Fruit fly (Drosophila melanogaster) whole organism, embryonic: Measurements from ENCODE around the gene Sur-8.

Experiments used
- Aef1 ChIP-seq: fragments of 200-800 bp; sonication (Bioruptor generic); IDR thresholded peaks from 3 replicates; pipeline ENCODE4 v1.3.6; 2022; ENCODE audit warnings: missing biosample characterization, missing genetic modification characterization
- Atf-2 ChIP-seq: fragments of 200-800 bp; sonication (Bioruptor generic); optimal IDR thresholded peaks from 2 replicates; lab custom pipeline; 2016; ENCODE audit warnings: missing biosample characterization, missing genetic modification characterization
- CG11093 ChIP-seq: fragments of 200-800 bp; sonication (Bioruptor generic); IDR thresholded peaks from 3 replicates; pipeline ENCODE4 v1.3.6; 2022; ENCODE audit warnings: missing biosample characterization, missing genetic modification characterization
- CG11695 ChIP-seq: fragments of 200-800 bp; sonication (Bioruptor generic); IDR thresholded peaks from 3 replicates; pipeline ENCODE4 v1.3.6; 2022; ENCODE audit warnings: missing biosample characterization, missing genetic modification characterization
- CG11723 ChIP-seq: fragments of 200-800 bp; sonication (Bioruptor generic); optimal IDR thresholded peaks from 2 replicates; lab custom pipeline; 2017; ENCODE audit warnings: missing biosample characterization, mild to moderate bottlenecking, missing genetic modification characterization
- CG12391 ChIP-seq: fragments of 200-800 bp; sonication (Bioruptor generic); optimal IDR thresholded peaks from 3 replicates; lab custom pipeline; 2018; ENCODE audit warnings: missing biosample characterization, mild to moderate bottlenecking, missing genetic modification characterization, moderate library complexity
- CG12744 ChIP-seq: fragments of 200-800 bp; sonication (Bioruptor generic); optimal IDR thresholded peaks from 2 replicates; lab custom pipeline; 2016; ENCODE audit warnings: missing biosample characterization, missing genetic modification characterization
- CG15073 ChIP-seq: fragments of 200-800 bp; sonication (Bioruptor generic); optimal IDR thresholded peaks from 2 replicates; lab custom pipeline; 2016; ENCODE audit warnings: missing biosample characterization, missing genetic modification characterization
- CG1603 ChIP-seq: fragments of 200-800 bp; sonication (Bioruptor generic); optimal IDR thresholded peaks from 2 replicates; lab custom pipeline; 2019; ENCODE audit warnings: missing biosample characterization, mild to moderate bottlenecking, missing genetic modification characterization, moderate library complexity
- CG1647 ChIP-seq: fragments of 200-800 bp; sonication (Bioruptor generic); optimal IDR thresholded peaks from 3 replicates; lab custom pipeline; 2016; ENCODE audit warnings: missing biosample characterization, missing genetic modification characterization
- CG17912 ChIP-seq: fragments of 200-800 bp; sonication (Bioruptor generic); optimal IDR thresholded peaks from 2 replicates; lab custom pipeline; 2018; ENCODE audit warnings: missing biosample characterization, mild to moderate bottlenecking, missing genetic modification characterization
- CG1832 ChIP-seq: fragments of 200-800 bp; sonication (Bioruptor generic); optimal IDR thresholded peaks from 2 replicates; lab custom pipeline; 2017; ENCODE audit warnings: missing biosample characterization, mild to moderate bottlenecking, missing genetic modification characterization, inconsistent platforms
- CG2889 ChIP-seq: fragments of 200-800 bp; sonication (Bioruptor generic); IDR thresholded peaks from 3 replicates; pipeline ENCODE4 v1.3.6; 2022; ENCODE audit warnings: missing biosample characterization, missing genetic modification characterization
- CG31441 ChIP-seq: fragments of 200-800 bp; sonication (Bioruptor generic); IDR thresholded peaks from 2 replicates; pipeline ENCODE4 v1.3.6; 2022; ENCODE audit warnings: missing biosample characterization, missing genetic modification characterization
- CG3726 ChIP-seq: fragments of 200-800 bp; sonication (Bioruptor generic); IDR thresholded peaks from 3 replicates; pipeline ENCODE4, ENCODE4 v1.3.6; 2022; ENCODE audit warnings: missing biosample characterization, missing genetic modification characterization
- CG3995 ChIP-seq: fragments of 200-800 bp; sonication (Bioruptor generic); optimal IDR thresholded peaks from 3 replicates; lab custom pipeline; 2016; ENCODE audit warnings: missing biosample characterization, missing genetic modification characterization
- CG4360 ChIP-seq: fragments of 200-800 bp; sonication (Bioruptor generic); IDR thresholded peaks from 2 replicates; pipeline ENCODE4 v1.3.6; 2022; ENCODE audit warnings: missing biosample characterization, missing genetic modification characterization
- CG4707 ChIP-seq: fragments of 200-800 bp; sonication (Bioruptor generic); optimal IDR thresholded peaks from 2 replicates; lab custom pipeline; 2018; ENCODE audit warnings: missing biosample characterization, mild to moderate bottlenecking, missing genetic modification characterization, moderate library complexity
- CG6683 ChIP-seq: fragments of 200-800 bp; sonication (Bioruptor generic); optimal IDR thresholded peaks from 2 replicates; lab custom pipeline; 2017; ENCODE audit warnings: missing biosample characterization, mild to moderate bottlenecking, missing genetic modification characterization, missing genetic modification reagents
- CG7745 ChIP-seq: fragments of 200-800 bp; sonication (Bioruptor generic); optimal IDR thresholded peaks from 2 replicates; lab custom pipeline; 2018; ENCODE audit warnings: missing biosample characterization, mild to moderate bottlenecking, missing genetic modification characterization, moderate library complexity
- CG7786 ChIP-seq: fragments of 200-800 bp; sonication (Bioruptor generic); optimal IDR thresholded peaks from 2 replicates; lab custom pipeline; 2016; ENCODE audit warnings: missing biosample characterization, missing genetic modification characterization
- CG7987 ChIP-seq: fragments of 200-800 bp; sonication (Bioruptor generic); optimal IDR thresholded peaks from 2 replicates; lab custom pipeline; 2018; ENCODE audit warnings: missing biosample characterization, mild to moderate bottlenecking, missing genetic modification characterization, moderate library complexity
- CG8944 ChIP-seq: fragments of 200-800 bp; sonication (Bioruptor generic); optimal IDR thresholded peaks from 3 replicates; lab custom pipeline; 2016; ENCODE audit warnings: missing biosample characterization, missing genetic modification characterization
- Dref ChIP-seq: fragments of 200-800 bp; sonication (Bioruptor generic); IDR thresholded peaks from 2 replicates; pipeline ENCODE4 v1.3.6; 2022; ENCODE audit warnings: missing biosample characterization, missing genetic modification characterization
- Ets97D ChIP-seq: fragments of 200-800 bp; sonication (Bioruptor generic); optimal IDR thresholded peaks from 3 replicates; lab custom pipeline; 2016; ENCODE audit warnings: missing biosample characterization, missing genetic modification characterization
- GATAe ChIP-seq: fragments of 200-800 bp; sonication (Bioruptor generic); conservative IDR thresholded peaks from 2 replicates; pipeline ENCODE4 v1.3.6; 2022; ENCODE audit warnings: missing biosample characterization, missing genetic modification characterization
- HLH3B ChIP-seq: fragments of 200-800 bp; sonication (Bioruptor generic); IDR thresholded peaks from 2 replicates; pipeline ENCODE4 v1.3.6; 2022; ENCODE audit warnings: missing biosample characterization, missing genetic modification characterization
- Kr ChIP-seq: fragments of 200-800 bp; sonication (Bioruptor generic); optimal IDR thresholded peaks from 2 replicates; lab custom pipeline; 2017; ENCODE audit warnings: missing biosample characterization, mild to moderate bottlenecking, missing genetic modification characterization
- Nf-YA ChIP-seq: fragments of 200-800 bp; sonication (Bioruptor generic); IDR thresholded peaks from 2 replicates; pipeline ENCODE4 v1.3.6; 2022; ENCODE audit warnings: missing biosample characterization, missing genetic modification characterization
- Ssrp ChIP-seq: fragments of 200-800 bp; sonication (Bioruptor generic); optimal IDR thresholded peaks from 2 replicates; lab custom pipeline; 2018; ENCODE audit warnings: missing biosample characterization, mild to moderate bottlenecking, missing genetic modification characterization, moderate library complexity
- amos ChIP-seq: fragments of 200-800 bp; sonication (Bioruptor generic); IDR thresholded peaks from 2 replicates; pipeline ENCODE4 v1.3.6; 2022; ENCODE audit warnings: missing biosample characterization, missing genetic modification characterization; ENCODE audit not compliant: partially characterized antibody
- bab2 ChIP-seq: fragments of 200-800 bp; sonication (Bioruptor generic); optimal IDR thresholded peaks from 2 replicates; lab custom pipeline; 2016; ENCODE audit warnings: missing biosample characterization, missing genetic modification characterization
- dpn ChIP-seq, 2 experiments: fragments of 200-800 bp; sonication (Bioruptor generic); optimal IDR thresholded peaks; 3 replicates each; lab custom pipeline; 2016; ENCODE audit warnings: missing biosample characterization in 2 of 2, missing genetic modification characterization in 2 of 2
- ems ChIP-seq: fragments of 200-800 bp; sonication (Bioruptor generic); optimal IDR thresholded peaks from 3 replicates; lab custom pipeline; 2016; ENCODE audit warnings: missing biosample characterization, missing genetic modification characterization
- grn ChIP-seq: fragments of 200-800 bp; sonication (Bioruptor generic); optimal IDR thresholded peaks from 3 replicates; lab custom pipeline; 2017; ENCODE audit warnings: missing biosample characterization, missing genetic modification characterization
- hth ChIP-seq: fragments of >200 bp; optimal IDR thresholded peaks from 2 replicates; lab custom pipeline; 2017; ENCODE audit warnings: inconsistent platforms
- ind ChIP-seq: fragments of 200-800 bp; sonication (Bioruptor generic); optimal IDR thresholded peaks from 3 replicates; lab custom pipeline; 2016; ENCODE audit warnings: missing biosample characterization, missing genetic modification characterization
- jumu ChIP-seq: fragments of 200-800 bp; sonication (Bioruptor generic); optimal IDR thresholded peaks from 3 replicates; lab custom pipeline; 2016; ENCODE audit warnings: missing biosample characterization, missing genetic modification characterization
- otp ChIP-seq: fragments of 200-800 bp; sonication (Bioruptor generic); IDR thresholded peaks from 3 replicates; pipeline ENCODE4, ENCODE4 v1.3.6; 2022; ENCODE audit warnings: missing biosample characterization, missing genetic modification characterization
- phol ChIP-seq: fragments of 200-800 bp; sonication (Bioruptor generic); optimal IDR thresholded peaks from 3 replicates; lab custom pipeline; 2018; ENCODE audit warnings: missing biosample characterization, mild to moderate bottlenecking, missing genetic modification characterization, moderate library complexity
- pnt ChIP-seq: fragments of 200-800 bp; sonication (Bioruptor generic); optimal IDR thresholded peaks from 3 replicates; lab custom pipeline; 2016; ENCODE audit warnings: missing biosample characterization, missing genetic modification characterization
- scrt ChIP-seq: fragments of 200-800 bp; sonication (Bioruptor generic); optimal IDR thresholded peaks from 2 replicates; lab custom pipeline; 2018; ENCODE audit warnings: missing biosample characterization, mild to moderate bottlenecking, missing genetic modification characterization, moderate library complexity
- sens-2 ChIP-seq: fragments of 200-800 bp; sonication (Bioruptor generic); IDR thresholded peaks from 2 replicates; pipeline ENCODE4 v1.3.6; 2022; ENCODE audit warnings: missing biosample characterization, missing genetic modification characterization
- so ChIP-seq: fragments of 200-800 bp; sonication (Bioruptor generic); IDR thresholded peaks from 3 replicates; pipeline ENCODE4 v1.3.6; 2022; ENCODE audit warnings: missing biosample characterization, missing genetic modification characterization
- stc ChIP-seq: fragments of 200-800 bp; sonication (Bioruptor generic); IDR thresholded peaks from 2 replicates; pipeline ENCODE4 v1.3.6; 2022; ENCODE audit warnings: missing biosample characterization, missing genetic modification characterization
- stwl ChIP-seq: fragments of 200-800 bp; sonication (Bioruptor generic); optimal IDR thresholded peaks from 3 replicates; lab custom pipeline; 2018; ENCODE audit warnings: missing biosample characterization, mild to moderate bottlenecking, missing genetic modification characterization, moderate library complexity
- sug ChIP-seq: fragments of 200-800 bp; optimal IDR thresholded peaks from 2 replicates; lab custom pipeline; 2019; ENCODE audit warnings: missing biosample characterization, mild to moderate bottlenecking, missing genetic modification characterization, moderate library complexity
- trem ChIP-seq: fragments of 200-800 bp; optimal IDR thresholded peaks from 3 replicates; lab custom pipeline; 2019; ENCODE audit warnings: missing biosample characterization, mild to moderate bottlenecking, missing genetic modification characterization, moderate library complexity
- unpg ChIP-seq: fragments of 200-800 bp; sonication (Bioruptor generic); optimal IDR thresholded peaks from 3 replicates; lab custom pipeline; 2018; ENCODE audit warnings: missing biosample characterization, mild to moderate bottlenecking, missing genetic modification characterization, moderate library complexity
- vfl ChIP-seq: fragments of 200-800 bp; sonication (Bioruptor generic); optimal IDR thresholded peaks from 2 replicates; lab custom pipeline; 2016; ENCODE audit warnings: missing biosample characterization, missing genetic modification characterization
- wor ChIP-seq: fragments of 200-800 bp; sonication (Bioruptor generic); IDR thresholded peaks from 2 replicates; pipeline ENCODE4 v1.3.6; 2022; ENCODE audit warnings: missing biosample characterization, missing genetic modification characterization

The Sur-8 gene

dm6 chr3R:17391313-17391845 lies 10.9 kb downstream of the Sur-8 start, which contains the start of the genes Brf and sds22 (continued):
- TF ChIP-seq CG8944 (peak; percentile 97), CG4360 (peak; percentile 52), Atf-2 (peak; percentile 94), Kr (GFP tag; lab: Kevin White, UChicago) (peak; percentile 33), CG7987 (peak; percentile 70), GATAe (GFP tag; lab: Robert Waterston, UW) (peak; percentile 74), CG11093 (GFP tag; lab: Robert Waterston, UW) (peak; percentile 89), sens-2 (GFP tag; lab: Robert Waterston, UW) (peak; percentile 87; the same call in 1 of the 2 replicates), CG3995 (peak; percentile 77), otp (GFP tag; lab: Robert Waterston, UW) (peak; percentile 79), Ssrp (tag; lab: Kevin White, UChicago) (peak; percentile 96), CG4707 (GFP tag; lab: Kevin White, UChicago) (peak; percentile 54), trem (tag; lab: Kevin White, UChicago) (peak; percentile 94), CG15073 (GFP tag; lab: Kevin White, UChicago) (peak; percentile 77), CG17912 (GFP tag; lab: Kevin White, UChicago) (peak; percentile 77), amos (GFP tag; lab: Robert Waterston, UW) (peak; percentile 65), HLH3B (GFP tag; lab: Robert Waterston, UW) (peak; percentile 94), CG6683 (GFP tag; lab: Kevin White, UChicago) (peak; percentile 82), hth (lab: Kevin White, UChicago) (no peak), so (peak; percentile 87), stwl (tag; lab: Kevin White, UChicago) (peak; percentile 90), grn (peak; percentile 61), CG1832 (GFP tag; lab: Kevin White, UChicago) (no peak), ems (GFP tag; lab: Kevin White, UChicago) (peak; percentile 96), CG3726 (GFP tag; lab: Robert Waterston, UW) (peak; percentile 75; the same call in 2 of the 3 replicates), CG12744 (GFP tag; lab: Kevin White, UChicago) (peak; percentile 93), CG7745 (tag; lab: Kevin White, UChicago) (no peak), Nf-YA (GFP tag; lab: Robert Waterston, UW) (peak; percentile 73; the same call in 1 of the 2 replicates), CG1647 (peak; percentile 95), jumu (GFP tag; lab: Kevin White, UChicago) (peak; percentile 94), wor (GFP tag; lab: Robert Waterston, UW) (peak; percentile 83; the same call in 1 of the 2 replicates), stc (peak; percentile 85), phol (peak; percentile 96), Aef1 (GFP tag; lab: Robert Waterston, UW) (peak; percentile 94), CG2889 (GFP tag; lab: Robert Waterston, UW) (peak; percentile 91), scrt (GFP tag; lab: Kevin White, UChicago) (peak; percentile 91), Ets97D (GFP tag; lab: Kevin White, UChicago) (peak; percentile 88), ind (GFP tag; lab: Kevin White, UChicago) (peak; percentile 97), CG1603 (tag; lab: Kevin White, UChicago) (peak; percentile 93), unpg (GFP tag; lab: Kevin White, UChicago) (peak; percentile 96), pnt (peak; percentile 95), CG12391 (peak; percentile 98), vfl (GFP tag; lab: Kevin White, UChicago) (peak; percentile 96), CG11695 (GFP tag; lab: Robert Waterston, UW) (peak; percentile 87), bab2 (peak; percentile 97), sug (tag; lab: Kevin White, UChicago) (peak; percentile 97), Dref (GFP tag; lab: Robert Waterston, UW) (peak; percentile 45), dpn (GFP tag; optimal IDR thresholded peaks at IDR 0.05; lab: Kevin White, UChicago) (peak; percentile 97), CG31441 (GFP tag; lab: Robert Waterston, UW) (peak; percentile 94), CG11723 (peak; percentile 88), CG7786 (GFP tag; lab: Kevin White, UChicago) (peak; percentile 95)
